ENCODE assay signal across 5 fruit fly cellular contexts in the genomic region with DNA sequence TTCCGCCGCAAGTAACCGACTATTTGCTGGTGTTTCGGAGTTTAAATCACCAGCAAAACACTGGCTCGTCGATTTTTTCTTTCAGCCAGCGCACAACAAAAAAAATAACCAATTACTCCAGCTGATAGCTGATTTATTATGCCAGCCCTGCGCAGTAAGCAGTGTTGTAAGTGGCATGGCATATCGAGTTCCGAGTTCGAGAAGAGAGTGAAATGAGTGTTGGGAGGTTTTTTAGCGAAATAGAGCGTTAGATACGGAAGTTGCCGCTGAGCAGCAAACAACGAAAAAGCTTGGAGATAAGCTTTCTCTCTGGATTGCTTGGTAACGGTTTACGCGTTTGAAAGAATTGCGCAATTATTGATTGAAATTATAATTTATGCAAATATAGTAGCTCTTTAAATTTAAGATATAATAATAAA.
TF ChIP-seq lines count a peak whose summit lies in the region.

Gene CG7565 (minus strand): TSS at position 137 of the 419 bp plus-strand sequence.

- TF ChIP-seq CTCF in whole organism, embryonic (GFP tag; optimal IDR thresholded peaks at IDR 0.05; lab: Kevin White, UChicago): peak; percentile 21

TF ChIP-seq in whole organism, adult, 20 proteins besides CTCF, POLR2A, EP300 and RAD21 (continues in another document):
- TF ChIP-seq ovo (GFP tag; optimal IDR thresholded peaks at IDR 0.05; lab: Kevin White, UChicago) (peak; percentile 74), Mnt (GFP tag; optimal IDR thresholded peaks at IDR 0.05; lab: Kevin White, UChicago) (peak; percentile 84), cnc (optimal IDR thresholded peaks at IDR 0.05; lab: Kevin White, UChicago) (no peak), CG7101 (tag; optimal IDR thresholded peaks at IDR 0.05; lab: Kevin White, UChicago) (peak; percentile 86), Clk (GFP tag; optimal IDR thresholded peaks at IDR 0.05; lab: Kevin White, UChicago) (peak; percentile 60), CG1620 (GFP tag; optimal IDR thresholded peaks at IDR 0.05; lab: Kevin White, UChicago) (peak; percentile 26), CG7045 (GFP tag; optimal IDR thresholded peaks at IDR 0.05; lab: Kevin White, UChicago) (peak; percentile 71), CG5204 (GFP tag; optimal IDR thresholded peaks at IDR 0.05; lab: Kevin White, UChicago) (no peak), CG12768 (GFP tag; optimal IDR thresholded peaks at IDR 0.05; lab: Kevin White, UChicago) (peak; percentile 87), toe (GFP tag; optimal IDR thresholded peaks at IDR 0.05; lab: Kevin White, UChicago) (peak; percentile 63), Crg-1 (GFP tag; optimal IDR thresholded peaks at IDR 0.05; lab: Kevin White, UChicago) (peak; percentile 80), cic (GFP tag; optimal IDR thresholded peaks at IDR 0.05; lab: Kevin White, UChicago) (peak; percentile 75), CG11617 (GFP tag; optimal IDR thresholded peaks at IDR 0.05; lab: Kevin White, UChicago) (peak; percentile 68), bab1 (GFP tag; optimal IDR thresholded peaks at IDR 0.05; lab: Kevin White, UChicago) (peak; percentile 79), pad (GFP tag; optimal IDR thresholded peaks at IDR 0.05; lab: Kevin White, UChicago) (peak; percentile 75), tj (GFP tag; optimal IDR thresholded peaks at IDR 0.05; lab: Kevin White, UChicago) (peak; percentile 54), Hr96 (GFP tag; optimal IDR thresholded peaks at IDR 0.05; lab: Kevin White, UChicago) (peak; percentile 51)

TF ChIP-seq in whole organism, embryonic, 481 proteins besides CTCF, POLR2A, EP300 and RAD21 (continues in another document):
- TF ChIP-seq CG9817 (tag; optimal IDR thresholded peaks at IDR 0.05; lab: Kevin White, UChicago): no peak
- TF ChIP-seq CG7357 (GFP tag; IDR thresholded peaks at IDR 0.05; lab: Robert Waterston, UW): no peak
- 0 out of 3 replicates have a peak, but pooled peaks have one; percentile 23 for TF ChIP-seq knrl (GFP tag; IDR thresholded peaks at IDR 0.05; lab: Robert Waterston, UW; ENCODE audit: partially characterized antibody)
- peak; percentile 67 to 71 for TF ChIP-seq Trl (optimal IDR thresholded peaks at IDR 0.05; lab: Kevin White, UChicago)
- peak; percentile 85 for TF ChIP-seq Trl (GFP tag; optimal IDR thresholded peaks at IDR 0.05; lab: Kevin White, UChicago)
- peak; percentile 67 for TF ChIP-seq CG17912 (GFP tag; optimal IDR thresholded peaks at IDR 0.05; lab: Kevin White, UChicago)
- TF ChIP-seq lola (GFP tag; optimal IDR thresholded peaks at IDR 0.05; lab: Kevin White, UChicago): no peak
- TF ChIP-seq CG2678 (tag; optimal IDR thresholded peaks at IDR 0.05; lab: Kevin White, UChicago): peak; percentile 41
- no peak for TF ChIP-seq prd (optimal IDR thresholded peaks at IDR 0.05; lab: Kevin White, UChicago)
- TF ChIP-seq prd (GFP tag; IDR thresholded peaks at IDR 0.05; lab: Robert Waterston, UW): no peak
- TF ChIP-seq chn (GFP tag; optimal IDR thresholded peaks at IDR 0.05; lab: Kevin White, UChicago): peak; percentile 16
- TF ChIP-seq HmgD (GFP tag; optimal IDR thresholded peaks at IDR 0.05; lab: Kevin White, UChicago): peak; percentile 28
- no peak for TF ChIP-seq nerfin-2 (GFP tag; IDR thresholded peaks at IDR 0.05; lab: Robert Waterston, UW; ENCODE audit: partially characterized antibody)
- TF ChIP-seq gsb (GFP tag; IDR thresholded peaks at IDR 0.05; lab: Robert Waterston, UW): no peak
- no peak for TF ChIP-seq ham (GFP tag; IDR thresholded peaks at IDR 0.05; lab: Robert Waterston, UW)
- no peak for TF ChIP-seq CG2889 (GFP tag; IDR thresholded peaks at IDR 0.05; lab: Robert Waterston, UW)
- TF ChIP-seq ase (GFP tag; IDR thresholded peaks at IDR 0.05; lab: Robert Waterston, UW): no peak

TF ChIP-seq in whole organism, prepupa, 60 proteins besides CTCF, POLR2A, EP300 and RAD21 (continues in another document):
- no peak for TF ChIP-seq CG1621 (tag; optimal IDR thresholded peaks at IDR 0.05; lab: Kevin White, UChicago)
- TF ChIP-seq CG6163 (GFP tag; IDR thresholded peaks at IDR 0.05; lab: Robert Waterston, UW): no peak
- no peak for TF ChIP-seq CG8632 (GFP tag; optimal IDR thresholded peaks at IDR 0.05; lab: Kevin White, UChicago)
- no peak for TF ChIP-seq fd85E (GFP tag; optimal IDR thresholded peaks at IDR 0.05; lab: Kevin White, UChicago)
- TF ChIP-seq CG34406 (GFP tag; optimal IDR thresholded peaks at IDR 0.05; lab: Kevin White, UChicago): no peak
- TF ChIP-seq CG15336 (GFP tag; IDR thresholded peaks at IDR 0.05; lab: Robert Waterston, UW): 0 out of 2 replicates have a peak, but pooled peaks have one; percentile 27
- TF ChIP-seq fkh (GFP tag; optimal IDR thresholded peaks at IDR 0.05; lab: Kevin White, UChicago): peak; percentile 13
- no peak for TF ChIP-seq dsx (GFP tag; optimal IDR thresholded peaks at IDR 0.05; lab: Kevin White, UChicago; ENCODE audit: poor library complexity, severe bottlenecking)
- TF ChIP-seq CG11902 (GFP tag; optimal IDR thresholded peaks at IDR 0.05; lab: Kevin White, UChicago): no peak
- peak in 1 of 2 experiments; percentile 1 for TF ChIP-seq ss (GFP tag; optimal IDR thresholded peaks at IDR 0.05; lab: Kevin White, UChicago)
- TF ChIP-seq net (GFP tag; optimal IDR thresholded peaks at IDR 0.05; lab: Kevin White, UChicago): peak; percentile 50
- TF ChIP-seq lz (GFP tag; optimal IDR thresholded peaks at IDR 0.05; lab: Kevin White, UChicago): peak; percentile 16
- TF ChIP-seq dac (GFP tag; optimal IDR thresholded peaks at IDR 0.05; lab: Kevin White, UChicago): no peak
- no peak for TF ChIP-seq svp (GFP tag; lab: Kevin White, UChicago)
- TF ChIP-seq esn (GFP tag; optimal IDR thresholded peaks at IDR 0.05; lab: Kevin White, UChicago): peak; percentile 46
- peak; percentile 56 for TF ChIP-seq Eip78C (GFP tag; lab: Kevin White, UChicago)
- TF ChIP-seq CG4318 (GFP tag; optimal IDR thresholded peaks at IDR 0.05; lab: Kevin White, UChicago): no peak
- no peak for TF ChIP-seq Lpt (GFP tag; optimal IDR thresholded peaks at IDR 0.05; lab: Kevin White, UChicago)
- TF ChIP-seq acj6 (GFP tag; optimal IDR thresholded peaks at IDR 0.05; lab: Kevin White, UChicago): no peak

TF ChIP-seq in whole organism, pupa, 21 proteins besides CTCF, POLR2A, EP300 and RAD21 (continues in another document):
- TF ChIP-seq rn (GFP tag; IDR thresholded peaks at IDR 0.05; lab: Robert Waterston, UW) (no peak), CG10348 (GFP tag; IDR thresholded peaks at IDR 0.05; lab: Robert Waterston, UW) (no peak), Snoo (tag; optimal IDR thresholded peaks at IDR 0.05; lab: Kevin White, UChicago) (no peak), CG13204 (GFP tag; optimal IDR thresholded peaks at IDR 0.05; lab: Kevin White, UChicago) (no peak), CG12605 (GFP tag; IDR thresholded peaks at IDR 0.05; lab: Robert Waterston, UW) (peak; percentile 25; the same call in 1 of the 2 replicates), CG32121 (GFP tag; IDR thresholded peaks at IDR 0.05; lab: Robert Waterston, UW) (0 out of 2 replicates have a peak, but pooled peaks have one; percentile 12), CG8159 (tag; optimal IDR thresholded peaks at IDR 0.05; lab: Kevin White, UChicago) (no peak), CG9948 (tag; optimal IDR thresholded peaks at IDR 0.05; lab: Kevin White, UChicago) (no peak), Ets98B (GFP tag; IDR thresholded peaks at IDR 0.05; lab: Robert Waterston, UW) (peak; percentile 67), CG14655 (GFP tag; optimal IDR thresholded peaks at IDR 0.05; lab: Kevin White, UChicago) (no peak), gl (tag; optimal IDR thresholded peaks at IDR 0.05; lab: Kevin White, UChicago) (no peak), CG17806 (tag; optimal IDR thresholded peaks at IDR 0.05; lab: Kevin White, UChicago) (no peak), CG8301 (tag; optimal IDR thresholded peaks at IDR 0.05; lab: Kevin White, UChicago) (peak; percentile 11), Pif1A (GFP tag; optimal IDR thresholded peaks at IDR 0.05; lab: Kevin White, UChicago) (no peak), CG15710 (tag; optimal IDR thresholded peaks at IDR 0.05; lab: Kevin White, UChicago) (no peak), CG34367 (tag; optimal IDR thresholded peaks at IDR 0.05; lab: Kevin White, UChicago) (no peak), CG4496 (GFP tag; IDR thresholded peaks at IDR 0.05; lab: Robert Waterston, UW) (peak; percentile 61), EcR (GFP tag; optimal IDR thresholded peaks at IDR 0.05; lab: Kevin White, UChicago) (no peak), fd96Ca (GFP tag; IDR thresholded peaks at IDR 0.05; lab: Robert Waterston, UW) (no peak), D1 (tag; optimal IDR thresholded peaks at IDR 0.05; lab: Kevin White, UChicago) (no peak)

TF ChIP-seq in whole organism, wandering third instar larva, 38 proteins besides CTCF, POLR2A, EP300 and RAD21 (continues in another document):
- peak; percentile 76 for TF ChIP-seq Hnf4 (GFP tag; optimal IDR thresholded peaks at IDR 0.05; lab: Kevin White, UChicago)
- TF ChIP-seq usp (GFP tag; optimal IDR thresholded peaks at IDR 0.05; lab: Kevin White, UChicago): no peak
- peak; percentile 1 for TF ChIP-seq Jra (GFP tag; optimal IDR thresholded peaks at IDR 0.05; lab: Kevin White, UChicago)
- TF ChIP-seq GATAd (GFP tag; optimal IDR thresholded peaks at IDR 0.05; lab: Kevin White, UChicago): no peak
- TF ChIP-seq Mio (GFP tag; optimal IDR thresholded peaks at IDR 0.05; lab: Kevin White, UChicago): no peak
- peak; percentile 59 for TF ChIP-seq OdsH (GFP tag; optimal IDR thresholded peaks at IDR 0.05; lab: Kevin White, UChicago)
- no peak for TF ChIP-seq dsf (GFP tag; optimal IDR thresholded peaks at IDR 0.05; lab: Kevin White, UChicago; ENCODE audit: borderline replicate concordance)
- TF ChIP-seq Sp1 (GFP tag; optimal IDR thresholded peaks at IDR 0.05; lab: Kevin White, UChicago): peak; percentile 40
- peak in 1 of 2 experiments; percentile 75 for TF ChIP-seq foxo (GFP tag; optimal IDR thresholded peaks at IDR 0.05; lab: Kevin White, UChicago)
- TF ChIP-seq dmrt93B (GFP tag; optimal IDR thresholded peaks at IDR 0.05; lab: Kevin White, UChicago): no peak
- no peak for TF ChIP-seq CrebA (GFP tag; optimal IDR thresholded peaks at IDR 0.05; lab: Kevin White, UChicago; ENCODE audit: borderline replicate concordance)
- peak; percentile 54 for TF ChIP-seq brk (GFP tag; optimal IDR thresholded peaks at IDR 0.05; lab: Kevin White, UChicago)
- no peak for TF ChIP-seq lola (GFP tag; optimal IDR thresholded peaks at IDR 0.05; lab: Kevin White, UChicago)
- peak; percentile 14 for TF ChIP-seq psq (GFP tag; optimal IDR thresholded peaks at IDR 0.05; lab: Kevin White, UChicago)
- TF ChIP-seq tai (GFP tag; optimal IDR thresholded peaks at IDR 0.05; lab: Kevin White, UChicago): no peak
- TF ChIP-seq sv (GFP tag; optimal IDR thresholded peaks at IDR 0.05; lab: Kevin White, UChicago): no peak
- peak; percentile 58 for TF ChIP-seq br (GFP tag; optimal IDR thresholded peaks at IDR 0.05; lab: Kevin White, UChicago)
- TF ChIP-seq Vsx2 (GFP tag; optimal IDR thresholded peaks at IDR 0.05; lab: Kevin White, UChicago; ENCODE audit: partially characterized antibody): no peak
- TF ChIP-seq CG32264 (GFP tag; optimal IDR thresholded peaks at IDR 0.05; lab: Kevin White, UChicago): peak; percentile 11
- TF ChIP-seq Dif (GFP tag; optimal IDR thresholded peaks at IDR 0.05; lab: Kevin White, UChicago; ENCODE audit: partially characterized antibody): no peak
- no peak for TF ChIP-seq Rel (GFP tag; optimal IDR thresholded peaks at IDR 0.05; lab: Kevin White, UChicago)
- TF ChIP-seq Rel (tag; optimal IDR thresholded peaks at IDR 0.05; lab: Kevin White, UChicago): peak; percentile 61
